Worm (Caenorhabditis elegans) whole organism, L1 larva: ENCODE data around the gene T26C5.4.

Experiments
- dpl-1 ChIP-seq, 3 experiments: fragments of 150-350 bp in 2 of 3; sonication (generic microtip) in 1 of 3; optimal IDR thresholded peaks; 2 replicates each; lab custom pipeline; 2014 to 2017; ENCODE audit warnings: missing biosample characterization in 3 of 3, missing genetic modification characterization in 3 of 3, missing genetic modification reagents in 3 of 3
- elt-3 ChIP-seq, 6 experiments: fragments of 150-350 bp in 1 of 6; sonication (generic microtip); optimal IDR thresholded peaks; 2 replicates each; lab custom pipeline; 2017 to 2018; ENCODE audit warnings: missing biosample characterization in 6 of 6, missing genetic modification characterization in 6 of 6, inconsistent platforms in 1 of 6
- grh-1 ChIP-seq: fragments of 200-800 bp; sonication (Bioruptor generic); IDR thresholded peaks from 2 replicates; pipeline ENCODE4 v1.3.6; 2022; ENCODE audit warnings: missing genetic modification reagents, missing genetic modification characterization, missing compliant biosample characterization
- lin-39 ChIP-seq: fragments of 150-350 bp; optimal IDR thresholded peaks from 2 replicates; lab custom pipeline; 2014; ENCODE audit warnings: missing biosample characterization, missing genetic modification reagents, missing genetic modification characterization
- mdl-1 ChIP-seq, 2 experiments: fragments of 150-350 bp; optimal IDR thresholded peaks; 2 replicates each; lab custom pipeline; 2014 to 2017; ENCODE audit warnings: missing biosample characterization in 2 of 2, missing genetic modification characterization in 2 of 2, inconsistent platforms in 1 of 2
- nhr-11 ChIP-seq: fragments of 150-350 bp; optimal IDR thresholded peaks from 2 replicates; lab custom pipeline; 2014; ENCODE audit warnings: missing biosample characterization, missing genetic modification characterization
- nhr-237 ChIP-seq: fragments of 150-350 bp; optimal IDR thresholded peaks from 2 replicates; lab custom pipeline; 2014; ENCODE audit warnings: missing biosample characterization, missing genetic modification characterization
- nhr-90 ChIP-seq: sonication (generic microtip); optimal IDR thresholded peaks from 2 replicates; lab custom pipeline; 2016; ENCODE audit warnings: mild to moderate bottlenecking, missing genetic modification characterization, missing compliant biosample characterization; ENCODE audit not compliant: poor library complexity
- pqm-1 ChIP-seq: sonication (generic microtip); optimal IDR thresholded peaks from 3 replicates; lab custom pipeline; 2017; ENCODE audit warnings: missing biosample characterization, missing genetic modification characterization
- sptf-1 ChIP-seq: fragments of 150-350 bp; optimal IDR thresholded peaks from 2 replicates; lab custom pipeline; 2014; ENCODE audit warnings: missing biosample characterization, missing genetic modification characterization
- tlp-1 ChIP-seq: fragments of 150-350 bp; optimal IDR thresholded peaks from 2 replicates; lab custom pipeline; 2014; ENCODE audit warnings: missing biosample characterization, missing genetic modification characterization
- unc-62 ChIP-seq: fragments of 150-350 bp; optimal IDR thresholded peaks from 2 replicates; lab custom pipeline; 2014; ENCODE audit warnings: missing biosample characterization, missing genetic modification reagents, missing genetic modification characterization

DNA sequence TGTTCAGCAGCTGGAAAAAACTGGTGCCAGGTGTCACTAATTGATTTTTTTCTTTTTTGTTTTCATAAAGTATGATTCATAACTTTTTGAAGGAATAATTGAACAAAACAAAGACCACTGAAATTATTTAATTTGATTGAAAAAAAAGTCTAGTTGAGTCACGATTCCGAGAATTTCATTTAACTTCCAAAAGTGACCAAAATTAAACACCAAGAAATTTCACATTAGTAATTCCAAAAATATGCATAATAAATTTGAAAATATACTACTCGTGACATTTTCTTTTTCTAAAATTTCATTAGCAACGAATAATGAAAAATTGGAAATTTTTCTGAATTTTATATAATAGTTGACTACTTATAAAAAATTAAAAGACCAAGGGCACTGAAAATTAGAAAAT, 31.7 kb upstream of the T26C5.4 start:
- TF ChIP-seq sptf-1, result no peak
- no peak for TF ChIP-seq grh-1 (GFP tag; lab: Robert Waterston, UW)
- TF ChIP-seq mdl-1 (tag; optimal IDR thresholded peaks at IDR 0.05; lab: Kevin White, UChicago), result no peak
- no peak for TF ChIP-seq lin-39
- TF ChIP-seq unc-62 (GFP tag; lab: Kevin White, UChicago), result no peak
- no peak for TF ChIP-seq nhr-11 (tag; lab: Kevin White, UChicago)
- TF ChIP-seq dpl-1 (GFP tag; optimal IDR thresholded peaks at IDR 0.05; lab: Kevin White, UChicago), result no peak
- no peak for TF ChIP-seq elt-3 (tag; optimal IDR thresholded peaks at IDR 0.05; lab: Kevin White, UChicago)
- TF ChIP-seq nhr-90 (tag; lab: Kevin White, UChicago), result no peak
- TF ChIP-seq nhr-237 (tag; lab: Kevin White, UChicago), result no peak
- no peak for TF ChIP-seq tlp-1 (tag; lab: Kevin White, UChicago)
- TF ChIP-seq pqm-1 (tag; lab: Kevin White, UChicago), result no peak
